Fruit fly (Drosophila melanogaster) whole organism, prepupa: ENCODE results near the gene CG6834.

Source experiments
- Blimp-1 ChIP-seq: fragments of 200-800 bp; sonication (Bioruptor generic); optimal IDR thresholded peaks from 3 replicates; lab custom pipeline; 2017; ENCODE audit warnings: missing biosample characterization, missing genetic modification characterization, mild to moderate bottlenecking, moderate library complexity, missing genetic modification reagents
- CG10631 ChIP-seq: fragments of 200-800 bp; sonication (Bioruptor generic); optimal IDR thresholded peaks from 2 replicates; lab custom pipeline; 2016; ENCODE audit warnings: missing biosample characterization, missing genetic modification characterization
- CG11294 ChIP-seq: fragments of 200-800 bp; sonication (Bioruptor generic); IDR thresholded peaks from 2 replicates; pipeline ENCODE4 v1.3.6; 2022; ENCODE audit warnings: missing biosample characterization, missing genetic modification characterization
- CG11762 ChIP-seq: fragments of 200-800 bp; sonication (Bioruptor generic); optimal IDR thresholded peaks from 3 replicates; lab custom pipeline; 2016; ENCODE audit warnings: missing biosample characterization, missing genetic modification characterization; ENCODE audit not compliant: insufficient read depth
- CG15336 ChIP-seq: fragments of 200-800 bp; sonication (Bioruptor generic); IDR thresholded peaks from 2 replicates; pipeline ENCODE4 v1.3.6; 2022; ENCODE audit warnings: missing biosample characterization, missing genetic modification characterization
- CG1621 ChIP-seq: fragments of 200-800 bp; sonication (Bioruptor generic); optimal IDR thresholded peaks from 3 replicates; lab custom pipeline; 2018; ENCODE audit warnings: missing biosample characterization, mild to moderate bottlenecking, missing genetic modification characterization
- CG16779 ChIP-seq: fragments of 200-800 bp; sonication (Bioruptor generic); optimal IDR thresholded peaks from 3 replicates; lab custom pipeline; 2017; ENCODE audit warnings: missing biosample characterization, mild to moderate bottlenecking, missing genetic modification characterization
- CG34406 ChIP-seq: fragments of 200-800 bp; sonication (Bioruptor generic); optimal IDR thresholded peaks from 3 replicates; lab custom pipeline; 2016; ENCODE audit warnings: missing biosample characterization, missing genetic modification characterization
- CG4318 ChIP-seq: fragments of 200-800 bp; sonication (Bioruptor generic); optimal IDR thresholded peaks from 3 replicates; lab custom pipeline; 2017; ENCODE audit warnings: missing biosample characterization, mild to moderate bottlenecking, missing genetic modification characterization
- CG6276 ChIP-seq: fragments of 200-800 bp; sonication (Bioruptor generic); optimal IDR thresholded peaks from 2 replicates; lab custom pipeline; 2017; ENCODE audit warnings: missing biosample characterization, mild to moderate bottlenecking, missing genetic modification characterization
- CG6792 ChIP-seq: fragments of 200-800 bp; sonication (Bioruptor generic); optimal IDR thresholded peaks from 3 replicates; lab custom pipeline; 2016; ENCODE audit warnings: missing biosample characterization, missing genetic modification characterization
- CG6854 ChIP-seq: fragments of 200-800 bp; sonication (Bioruptor generic); optimal IDR thresholded peaks from 2 replicates; lab custom pipeline; 2017; ENCODE audit warnings: missing biosample characterization, mild to moderate bottlenecking, missing genetic modification characterization
- CG7368 ChIP-seq: fragments of 200-800 bp; sonication (Bioruptor generic); optimal IDR thresholded peaks from 3 replicates; lab custom pipeline; 2016; ENCODE audit warnings: missing biosample characterization, missing genetic modification characterization
- CG8119 ChIP-seq: fragments of 200-800 bp; sonication (Bioruptor generic); IDR thresholded peaks from 3 replicates; pipeline ENCODE4 v1.3.6; 2022; ENCODE audit warnings: missing biosample characterization, missing genetic modification characterization
- CG9139 ChIP-seq: fragments of 200-800 bp; sonication (Bioruptor generic); optimal IDR thresholded peaks from 3 replicates; lab custom pipeline; 2017; ENCODE audit warnings: missing biosample characterization, mild to moderate bottlenecking, missing genetic modification characterization
- Eip75B ChIP-seq: fragments of 200-800 bp; sonication (Bioruptor generic); optimal IDR thresholded peaks from 3 replicates; lab custom pipeline; 2016; ENCODE audit warnings: missing biosample characterization, missing genetic modification characterization
- Eip93F ChIP-seq: fragments of 200-800 bp; sonication (Bioruptor generic); optimal IDR thresholded peaks from 2 replicates; lab custom pipeline; 2016; ENCODE audit warnings: missing biosample characterization, mild to moderate bottlenecking, missing genetic modification characterization
- Ets21C ChIP-seq: fragments of 200-800 bp; sonication (Bioruptor generic); optimal IDR thresholded peaks from 3 replicates; lab custom pipeline; 2016; ENCODE audit warnings: missing biosample characterization, missing genetic modification characterization
- Ets96B ChIP-seq: fragments of 200-800 bp; optimal IDR thresholded peaks from 2 replicates; lab custom pipeline; 2019; ENCODE audit warnings: missing biosample characterization, mild to moderate bottlenecking, missing genetic modification characterization, moderate library complexity
- Hr39 ChIP-seq: fragments of 200-800 bp; sonication (Bioruptor generic); optimal IDR thresholded peaks from 2 replicates; lab custom pipeline; 2016; ENCODE audit warnings: missing biosample characterization, missing genetic modification characterization
- Lpt ChIP-seq: fragments of 200-800 bp; sonication (Bioruptor generic); optimal IDR thresholded peaks from 3 replicates; lab custom pipeline; 2016; ENCODE audit warnings: missing biosample characterization, missing genetic modification characterization
- Met ChIP-seq: fragments of 200-800 bp; sonication (Bioruptor generic); optimal IDR thresholded peaks from 3 replicates; lab custom pipeline; 2016; ENCODE audit warnings: missing biosample characterization, missing genetic modification characterization
- Smox ChIP-seq: fragments of 200-800 bp; sonication (Bioruptor generic); optimal IDR thresholded peaks from 3 replicates; lab custom pipeline; 2016; ENCODE audit warnings: missing biosample characterization, missing genetic modification characterization
- Sox102F ChIP-seq: fragments of 200-800 bp; sonication (Bioruptor generic); optimal IDR thresholded peaks from 2 replicates; lab custom pipeline; 2016; ENCODE audit warnings: missing biosample characterization, mild to moderate bottlenecking, missing genetic modification characterization
- Sox14 ChIP-seq: fragments of 200-800 bp; sonication (Bioruptor generic); optimal IDR thresholded peaks from 3 replicates; lab custom pipeline; 2016; ENCODE audit warnings: missing biosample characterization, missing genetic modification characterization
- achi ChIP-seq: fragments of 200-800 bp; sonication (Bioruptor generic); optimal IDR thresholded peaks from 3 replicates; lab custom pipeline; 2016; ENCODE audit warnings: missing biosample characterization, missing genetic modification characterization
- cyc ChIP-seq: fragments of 200-800 bp; sonication (Bioruptor generic); optimal IDR thresholded peaks from 3 replicates; lab custom pipeline; 2016; ENCODE audit warnings: missing biosample characterization, missing genetic modification characterization
- dac ChIP-seq: fragments of 200-800 bp; sonication (Bioruptor generic); optimal IDR thresholded peaks from 2 replicates; lab custom pipeline; 2017; ENCODE audit warnings: missing biosample characterization, mild to moderate bottlenecking, missing genetic modification characterization
- dsx ChIP-seq: fragments of 200-800 bp; optimal IDR thresholded peaks from 3 replicates; lab custom pipeline; 2019; ENCODE audit warnings: missing biosample characterization, mild to moderate bottlenecking, missing genetic modification characterization, moderate library complexity; ENCODE audit not compliant: poor library complexity, severe bottlenecking
- eg ChIP-seq: fragments of 200-800 bp; sonication (Bioruptor generic); IDR thresholded peaks from 3 replicates; pipeline ENCODE4 v1.3.6; 2022; ENCODE audit warnings: missing biosample characterization, missing genetic modification characterization
- fd85E ChIP-seq: fragments of 200-800 bp; sonication (Bioruptor generic); optimal IDR thresholded peaks from 3 replicates; lab custom pipeline; 2016; ENCODE audit warnings: missing biosample characterization, missing genetic modification characterization
- fkh ChIP-seq: fragments of 200-800 bp; sonication (Bioruptor generic); optimal IDR thresholded peaks from 3 replicates; lab custom pipeline; 2017; ENCODE audit warnings: missing biosample characterization, mild to moderate bottlenecking, missing genetic modification characterization, moderate library complexity
- lz ChIP-seq: fragments of 200-800 bp; sonication (Bioruptor generic); optimal IDR thresholded peaks from 3 replicates; lab custom pipeline; 2016; ENCODE audit warnings: missing biosample characterization, missing genetic modification characterization
- net ChIP-seq: fragments of 200-800 bp; sonication (Bioruptor generic); optimal IDR thresholded peaks from 3 replicates; lab custom pipeline; 2016; ENCODE audit warnings: missing biosample characterization, missing genetic modification characterization
- pdm3 ChIP-seq: fragments of 200-800 bp; sonication (Bioruptor generic); optimal IDR thresholded peaks from 3 replicates; lab custom pipeline; 2016; ENCODE audit warnings: missing biosample characterization, missing genetic modification characterization
- salr ChIP-seq, 2 experiments: fragments of 200-800 bp; sonication (Bioruptor generic); optimal IDR thresholded peaks; 3 replicates each; lab custom pipeline; 2016 to 2018; ENCODE audit warnings: missing biosample characterization in 2 of 2, missing genetic modification characterization in 2 of 2, mild to moderate bottlenecking in 1 of 2
- svp ChIP-seq: fragments of 200-800 bp; sonication (Bioruptor generic); peaks from one replicate; lab custom pipeline; 2016; ENCODE audit warnings: missing biosample characterization, missing genetic modification characterization
- vri ChIP-seq: fragments of 200-800 bp; sonication (Bioruptor generic); optimal IDR thresholded peaks from 3 replicates; lab custom pipeline; 2016; ENCODE audit warnings: missing biosample characterization, mild to moderate bottlenecking, missing genetic modification characterization

Gene CG6834

DNA sequence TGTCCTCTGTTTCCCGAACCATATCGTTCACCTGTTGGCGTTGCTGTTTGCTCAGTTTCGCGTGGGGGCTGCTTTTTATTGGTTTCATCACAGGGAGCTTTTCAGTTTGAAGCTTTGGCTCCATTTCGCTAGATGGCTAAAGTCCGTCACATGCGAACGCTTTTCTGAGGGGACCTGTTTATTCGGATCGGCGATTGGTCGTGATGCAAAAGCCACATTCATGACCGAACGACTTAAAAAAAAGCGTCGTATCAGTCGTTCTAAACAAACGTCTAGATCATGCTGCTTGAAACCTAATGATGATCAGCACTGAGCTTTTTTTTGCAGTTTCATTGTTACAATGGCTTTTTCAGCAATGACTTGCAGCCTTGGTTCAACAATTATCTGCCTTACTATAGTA lies 2.0 kb upstream of the CG6834 start, which contains the start of gene CG6908:
TSS of gene CG6908 (minus strand) at position 152 of the 400 bp plus-strand sequence.
- TF ChIP-seq Met (GFP tag; lab: Kevin White, UChicago), result no peak
- peak; percentile 16 for TF ChIP-seq CG6276
- no peak for TF ChIP-seq lz (GFP tag; lab: Kevin White, UChicago)
- TF ChIP-seq CG15336 (GFP tag; lab: Robert Waterston, UW), result 0 out of 2 replicates have a peak, but pooled peaks have one; percentile 24
- TF ChIP-seq CG7368, result no peak
- TF ChIP-seq Sox14 (GFP tag; lab: Kevin White, UChicago), result no peak
- no peak for TF ChIP-seq Smox (GFP tag; lab: Kevin White, UChicago)
- TF ChIP-seq CG6792 (GFP tag; lab: Kevin White, UChicago), result no peak
- TF ChIP-seq Eip93F, result no peak
- no peak for TF ChIP-seq fkh
- no peak for TF ChIP-seq Lpt
- no peak for TF ChIP-seq pdm3 (GFP tag; lab: Kevin White, UChicago)
- 0 out of 3 replicates have a peak, but pooled peaks have one; percentile 30 for TF ChIP-seq eg (GFP tag; lab: Robert Waterston, UW)
- TF ChIP-seq fd85E (GFP tag; lab: Kevin White, UChicago), result no peak
- TF ChIP-seq vri (GFP tag; lab: Kevin White, UChicago), result peak; percentile 45
- no peak for TF ChIP-seq Ets96B (tag; lab: Kevin White, UChicago)
- no peak for TF ChIP-seq Sox102F (GFP tag; lab: Kevin White, UChicago)
- no peak for TF ChIP-seq Eip75B (GFP tag; lab: Kevin White, UChicago)
- TF ChIP-seq dac (GFP tag; lab: Kevin White, UChicago), result no peak
- no peak for TF ChIP-seq CG4318 (GFP tag; lab: Kevin White, UChicago)
- no peak for TF ChIP-seq CG6854
- no peak for TF ChIP-seq CG16779 (tag; lab: Kevin White, UChicago)
- TF ChIP-seq Blimp-1 (GFP tag; lab: Kevin White, UChicago), result no peak
- no peak for TF ChIP-seq net (GFP tag; lab: Kevin White, UChicago)
- TF ChIP-seq CG10631 (GFP tag; lab: Kevin White, UChicago), result no peak
- TF ChIP-seq CG11294, result no peak
- TF ChIP-seq svp (GFP tag; lab: Kevin White, UChicago), result peak; percentile 76
- TF ChIP-seq cyc (GFP tag; lab: Kevin White, UChicago), result no peak
- no peak for TF ChIP-seq CG9139
- TF ChIP-seq, all 60 proteins: peak for 5

DNA sequence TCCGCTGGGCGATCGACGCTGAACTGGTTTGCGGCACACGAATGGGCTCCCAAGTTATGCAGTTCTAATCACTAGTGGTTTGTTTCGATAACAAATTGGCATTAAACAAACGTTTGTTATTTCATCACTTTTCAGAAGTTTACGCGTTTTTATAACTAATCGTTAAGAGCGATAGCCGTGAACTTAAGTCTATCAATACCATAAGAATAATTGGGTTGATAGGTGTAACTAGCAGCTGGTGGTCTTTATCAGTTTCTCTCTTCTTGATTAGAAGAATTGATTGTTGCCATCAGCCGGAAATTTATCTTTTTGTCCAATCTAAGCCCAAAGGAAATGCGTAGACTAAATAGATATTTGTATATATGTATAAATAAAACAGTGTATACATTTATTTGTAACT lies 3.6 kb downstream of the CG6834 start, which contains the start of gene CG6830:
TSS of gene CG6830 (minus strand) at position 27 of the 400 bp plus-strand sequence.
- TF ChIP-seq Ets96B (tag; lab: Kevin White, UChicago) (no peak), CG10631 (GFP tag; lab: Kevin White, UChicago) (no peak), Lpt (no peak), CG8119 (GFP tag; lab: Robert Waterston, UW) (no peak), lz (GFP tag; lab: Kevin White, UChicago) (no peak), CG11762 (GFP tag; lab: Kevin White, UChicago) (no peak), Hr39 (GFP tag; lab: Kevin White, UChicago) (no peak), achi (GFP tag; lab: Kevin White, UChicago) (no peak), Eip93F (no peak), fkh (no peak), Ets21C (GFP tag; lab: Kevin White, UChicago) (no peak), dsx (GFP tag; lab: Kevin White, UChicago) (no peak), CG34406 (GFP tag; lab: Kevin White, UChicago) (no peak), dac (GFP tag; lab: Kevin White, UChicago) (no peak), CG1621 (tag; lab: Kevin White, UChicago) (no peak)
- TF ChIP-seq, all 60 proteins: peak for 0

DNA sequence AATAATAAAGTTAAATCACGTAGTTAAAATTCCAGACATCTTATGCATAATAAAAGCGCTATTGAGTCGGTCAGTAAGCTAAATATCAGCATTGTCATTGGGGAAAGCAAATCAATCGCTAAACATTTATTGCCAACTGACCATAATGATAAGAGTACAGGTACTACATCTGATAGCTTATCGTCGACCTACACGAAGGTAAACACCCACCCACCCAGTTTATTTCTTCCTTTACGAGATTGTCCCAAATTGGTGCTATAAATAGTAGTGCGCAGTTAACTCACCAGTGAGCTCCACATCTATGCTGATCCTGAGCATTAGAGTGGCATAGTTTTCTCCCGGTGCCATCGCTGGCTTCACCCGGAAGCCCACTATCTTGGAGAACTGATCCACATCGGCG lies 4.3 kb downstream of the CG6834 start:
- TF ChIP-seq CG11294 (no peak), CG16779 (tag; lab: Kevin White, UChicago) (no peak), vri (GFP tag; lab: Kevin White, UChicago) (peak; percentile 35), Lpt (no peak), salr (GFP tag; optimal IDR thresholded peaks at IDR 0.05; lab: Kevin White, UChicago) (no peak)
- TF ChIP-seq, all 60 proteins: peak for 1
